Worm (Caenorhabditis elegans): ENCODE measurements around the gene suds-3.
A peak's percentile ranks its signal among the peaks of the same experiment; 100 is the strongest.

The suds-3 gene

ce11 chrV:9926240-9926639 is 4.6 kb upstream of the suds-3 start, which contains the start of gene C50H2.13:
TSS of gene C50H2.13 (plus strand) at chrV:9926540.
- TF ChIP-seq mel-28 (tag; optimal IDR thresholded peaks at IDR 0.05; ENCODE audit: borderline replicate concordance) = no peak

DNA sequence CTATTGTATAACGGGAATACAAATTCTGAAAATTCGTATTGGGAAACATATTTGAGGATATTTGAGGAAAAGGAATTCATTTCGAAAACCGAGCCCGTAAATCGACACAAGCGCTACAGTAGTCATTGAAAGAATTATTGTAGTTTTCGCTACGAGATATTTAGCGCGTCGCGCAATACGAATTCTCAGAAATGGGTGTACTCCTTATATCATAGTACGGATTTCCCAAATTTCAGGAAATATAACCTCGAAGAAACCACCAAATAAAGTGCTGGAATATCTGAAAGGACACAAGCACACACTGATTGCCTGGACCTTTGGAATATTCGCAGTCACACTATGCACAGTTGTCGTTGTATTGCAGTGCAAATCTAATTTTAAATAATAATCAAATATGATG is 3.4 kb upstream of the suds-3 start:
- TF ChIP-seq aptf-3 (GFP tag; IDR thresholded peaks at IDR 0.05) (no peak), F49E8.2 (tag; optimal IDR thresholded peaks at IDR 0.05; ENCODE audit: insufficient read depth) (no peak), ztf-6 (GFP tag; IDR thresholded peaks at IDR 0.05) (no peak), B0336.3 (GFP tag; IDR thresholded peaks at IDR 0.05) (no peak), snpc-4 (GFP tag; optimal IDR thresholded peaks at IDR 0.05) (no peak), snpc-4 (tag; optimal IDR thresholded peaks at IDR 0.05) (no peak), egl-44 (GFP tag; IDR thresholded peaks at IDR 0.05) (no peak), unc-130 (GFP tag; optimal IDR thresholded peaks at IDR 0.05) (no peak), F57C9.4 (tag; optimal IDR thresholded peaks at IDR 0.05) (no peak), dpl-1 (GFP tag; optimal IDR thresholded peaks at IDR 0.05) (no peak), akir-1 (GFP tag; optimal IDR thresholded peaks at IDR 0.05) (no peak), lsl-1 (GFP tag; optimal IDR thresholded peaks at IDR 0.05) (peak; percentile 56), nfyb-1 (GFP tag; IDR thresholded peaks at IDR 0.05) (0 out of 2 replicates have a peak, but pooled peaks have one; percentile 53), ceh-27 (GFP tag; optimal IDR thresholded peaks at IDR 0.05) (no peak), hrde-1 (tag; optimal IDR thresholded peaks at IDR 0.05; ENCODE audit: borderline replicate concordance) (peak; percentile 35), die-1 (tag; optimal IDR thresholded peaks at IDR 0.05) (no peak), ceh-100 (GFP tag; IDR thresholded peaks at IDR 0.05) (no peak)

DNA sequence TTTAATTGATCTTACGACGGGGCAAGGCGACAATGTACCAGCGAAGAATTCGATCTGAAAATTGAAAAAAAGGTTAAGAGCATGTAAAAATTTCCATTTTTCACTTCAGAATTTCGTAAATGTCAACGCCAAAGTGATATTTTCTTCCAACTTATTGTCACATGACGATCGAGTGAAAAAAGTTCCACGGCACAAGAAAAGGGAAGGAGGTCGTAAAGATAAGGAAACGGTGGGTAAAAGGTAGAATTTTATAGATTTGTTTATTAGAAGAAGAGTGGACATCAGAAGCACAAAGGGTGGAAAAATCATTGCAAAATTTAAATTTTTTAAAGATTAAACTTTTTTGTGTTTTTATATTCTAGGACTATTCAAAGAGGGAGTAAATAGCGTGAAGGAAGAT is 2.9 kb upstream of the suds-3 start:
- peak; percentile 60 for TF ChIP-seq nhr-80 (tag; optimal IDR thresholded peaks at IDR 0.05)
- no peak for TF ChIP-seq die-1 (tag; optimal IDR thresholded peaks at IDR 0.05)
- TF ChIP-seq efl-1 (GFP tag; optimal IDR thresholded peaks at IDR 0.05) = no peak
- peak; percentile 43 to 49 for TF ChIP-seq let-607 (tag; optimal IDR thresholded peaks at IDR 0.05)
- no peak for TF ChIP-seq B0336.3 (GFP tag; IDR thresholded peaks at IDR 0.05)
- no peak for TF ChIP-seq snpc-1.1 (tag; optimal IDR thresholded peaks at IDR 0.05; ENCODE audit: insufficient read depth)
- no peak for TF ChIP-seq Y79H2A.3 (GFP tag; conservative IDR thresholded peaks at IDR 0.05)
- TF ChIP-seq Y53G8AR.9 (GFP tag; conservative IDR thresholded peaks at IDR 0.05) = 0 out of 2 replicates have a peak, but pooled peaks have one; percentile 44

ce11 chrV:9937435-9937834 is 6.6 kb downstream of the suds-3 start, which contains the start of gene srj-33:
TSS of gene srj-33 (minus strand) at chrV:9937535.
- no peak for TF ChIP-seq zfh-2 (GFP tag; conservative IDR thresholded peaks at IDR 0.05)

ce11 chrV:9943039-9943438 is 12.2 kb downstream of the suds-3 start, which contains the start of gene fipr-12:
TSS of gene fipr-12 (plus strand) at chrV:9943339.
- no peak for TF ChIP-seq nhr-80 (tag; optimal IDR thresholded peaks at IDR 0.05)

DNA sequence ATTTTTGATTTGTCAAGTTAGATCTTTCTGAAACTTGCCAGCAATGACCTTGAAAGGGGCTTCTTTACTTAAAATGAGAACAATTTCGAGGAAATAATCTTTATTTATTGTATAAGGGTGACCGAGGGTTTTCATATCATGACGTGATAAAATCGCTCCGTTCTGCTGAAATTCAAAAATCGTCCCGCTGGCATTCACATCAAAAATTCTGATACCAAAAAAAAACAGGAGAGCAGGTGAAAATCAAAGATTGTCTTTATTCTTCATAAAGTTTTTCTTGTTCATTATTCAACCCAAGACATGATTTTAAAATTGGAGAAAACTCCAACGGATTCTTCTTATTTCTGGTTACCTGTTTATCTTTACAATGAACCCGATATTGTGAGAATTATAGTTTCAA is 13.3 kb downstream of the suds-3 start, which contains the start of gene sre-28:
TSS of gene sre-28 (plus strand) at position 301 of the 400 bp plus-strand sequence.
- TF ChIP-seq F57A8.1 (GFP tag; optimal IDR thresholded peaks at IDR 0.05) = no peak
- TF ChIP-seq D2030.7 (GFP tag; IDR thresholded peaks at IDR 0.05) = no peak
- TF ChIP-seq tbp1 (GFP tag; optimal IDR thresholded peaks at IDR 0.05) = no peak
- no peak for TF ChIP-seq ceh-58 (GFP tag; IDR thresholded peaks at IDR 0.05)
- no peak for TF ChIP-seq hlh-26 (GFP tag; conservative IDR thresholded peaks at IDR 0.05)
- no peak for TF ChIP-seq lsl-1 (GFP tag; optimal IDR thresholded peaks at IDR 0.05)
